Worm (Caenorhabditis elegans): Measurements from ENCODE around the gene M7.7.

DNA sequence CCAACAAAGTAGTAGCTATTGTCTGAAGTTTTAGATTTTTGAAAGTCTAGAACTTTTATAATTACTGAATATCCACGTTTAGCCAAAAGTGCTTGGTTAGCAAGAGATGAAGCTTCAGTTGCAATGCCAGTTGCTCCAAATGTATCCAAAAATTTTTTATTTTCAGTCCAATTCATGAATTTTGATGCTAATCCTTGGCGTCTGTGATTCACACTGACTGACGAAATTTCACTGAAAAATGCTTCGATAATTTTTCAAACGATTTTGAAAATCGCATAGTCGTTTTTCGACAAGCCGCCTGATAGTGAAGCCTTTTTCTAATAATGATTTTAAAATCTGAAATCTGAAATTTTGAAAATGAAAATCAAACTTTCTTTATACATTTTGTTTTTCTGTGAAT lies 4.4 kb downstream of the M7.7 start:
- TF ChIP-seq ref-1 (GFP tag; conservative IDR thresholded peaks at IDR 0.05) (no peak), ztf-29 (GFP tag; IDR thresholded peaks at IDR 0.05) (no peak), med-1 (GFP tag; optimal IDR thresholded peaks at IDR 0.05; ENCODE audit: insufficient read depth) (no peak), ztf-23 (GFP tag; IDR thresholded peaks at IDR 0.05) (no peak), flt-1 (GFP tag; IDR thresholded peaks at IDR 0.05) (no peak), tab-1 (GFP tag; IDR thresholded peaks at IDR 0.05) (no peak)

All from whole organism, midembryonic.